Fruit fly (Drosophila melanogaster): Measurements from ENCODE around the gene hh.
A peak's percentile ranks its signal among the peaks of the same experiment; 100 is the strongest.

Gene hh

DNA sequence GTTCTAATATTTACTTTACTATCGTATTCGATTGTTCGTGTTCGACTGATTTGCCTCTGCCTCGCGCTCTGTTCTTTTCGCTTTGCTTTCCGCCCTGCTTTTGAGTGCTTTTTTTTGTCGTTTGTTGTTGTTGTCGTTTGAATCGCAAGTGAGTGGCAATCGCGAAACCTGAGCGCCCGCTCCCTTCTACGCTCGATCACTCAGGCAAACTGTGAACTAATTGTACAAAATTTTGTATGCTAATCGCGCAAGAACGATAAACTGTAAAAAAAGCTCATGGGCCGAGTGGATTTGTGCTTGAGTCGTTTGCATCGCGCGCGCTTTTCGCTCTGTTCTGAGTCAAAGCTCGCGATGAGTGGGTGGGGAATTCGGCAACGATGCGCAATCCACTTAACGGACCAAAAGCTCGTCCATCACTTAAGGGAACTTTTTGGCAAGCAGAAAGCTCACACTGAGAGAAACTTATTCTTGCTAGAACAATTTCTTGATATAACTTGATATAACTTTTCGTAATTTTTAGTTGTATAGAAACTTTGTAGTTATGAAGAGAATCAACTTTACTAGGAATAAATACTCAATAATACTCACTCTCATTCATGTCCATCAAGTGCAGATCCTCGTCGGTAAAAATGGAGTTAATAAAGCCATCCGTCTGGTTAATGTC is 49.5 kb upstream of the hh start (continued):
- TF ChIP-seq zfh1 (GFP tag; IDR thresholded peaks at IDR 0.05) (no peak), ems (GFP tag; optimal IDR thresholded peaks at IDR 0.05) (no peak), CG9609 (GFP tag; optimal IDR thresholded peaks at IDR 0.05) (no peak), Nf-YC (tag; optimal IDR thresholded peaks at IDR 0.05) (peak; percentile 11), pzg (GFP tag; optimal IDR thresholded peaks at IDR 0.05) (no peak), her (GFP tag; optimal IDR thresholded peaks at IDR 0.05) (peak; percentile 67), tio (GFP tag; optimal IDR thresholded peaks at IDR 0.05) (no peak), CG9876 (GFP tag; optimal IDR thresholded peaks at IDR 0.05) (no peak), CG10321 (GFP tag; IDR thresholded peaks at IDR 0.05) (no peak), Hr78 (GFP tag; optimal IDR thresholded peaks at IDR 0.05) (no peak), CoRest (tag; optimal IDR thresholded peaks at IDR 0.05) (peak; percentile 3), D19A (tag; optimal IDR thresholded peaks at IDR 0.05) (no peak), lbe (GFP tag; optimal IDR thresholded peaks at IDR 0.05) (peak; percentile 1), gcm2 (GFP tag; optimal IDR thresholded peaks at IDR 0.05) (no peak), CG3726 (GFP tag; IDR thresholded peaks at IDR 0.05) (no peak), CG4328 (GFP tag; optimal IDR thresholded peaks at IDR 0.05) (no peak), en (GFP tag; optimal IDR thresholded peaks at IDR 0.05) (no peak), Hey (tag; optimal IDR thresholded peaks at IDR 0.05) (peak; percentile 80), ssp (GFP tag; IDR thresholded peaks at IDR 0.05) (no peak), pfk (GFP tag; optimal IDR thresholded peaks at IDR 0.05) (no peak), dmrt99B (tag; optimal IDR thresholded peaks at IDR 0.05) (peak; percentile 15), gem (tag; optimal IDR thresholded peaks at IDR 0.05) (peak; percentile 57), CG8924 (tag; optimal IDR thresholded peaks at IDR 0.05) (no peak), CG10366 (GFP tag; IDR thresholded peaks at IDR 0.05) (0 out of 2 replicates have a peak, but pooled peaks have one; percentile 17), Chrac-16 (GFP tag; optimal IDR thresholded peaks at IDR 0.05) (peak; percentile 9), Trl (optimal IDR thresholded peaks at IDR 0.05) (no peak), Trl (GFP tag; optimal IDR thresholded peaks at IDR 0.05) (no peak), Sry-δ (GFP tag; optimal IDR thresholded peaks at IDR 0.05) (no peak), CG7271 (tag; optimal IDR thresholded peaks at IDR 0.05) (no peak), zfh2 (GFP tag; optimal IDR thresholded peaks at IDR 0.05) (peak; percentile 28), CG11398 (GFP tag; optimal IDR thresholded peaks at IDR 0.05) (no peak), fd64A (GFP tag; optimal IDR thresholded peaks at IDR 0.05) (no peak), Lim3 (GFP tag; IDR thresholded peaks at IDR 0.05) (no peak), CG13424 (tag; optimal IDR thresholded peaks at IDR 0.05) (peak; percentile 21), pros (GFP tag; optimal IDR thresholded peaks at IDR 0.05) (no peak), amos (GFP tag; IDR thresholded peaks at IDR 0.05; ENCODE audit: partially characterized antibody) (peak; percentile 62; the same call in 1 of the 2 replicates), disco-r (GFP tag; optimal IDR thresholded peaks at IDR 0.05) (no peak), schlank (tag; optimal IDR thresholded peaks at IDR 0.05) (no peak), zen (tag; optimal IDR thresholded peaks at IDR 0.05) (no peak), CG11723 (GFP tag; optimal IDR thresholded peaks at IDR 0.05) (no peak), bsh (GFP tag; optimal IDR thresholded peaks at IDR 0.05) (peak in 1 of 2 experiments; percentile 23), slou (GFP tag; optimal IDR thresholded peaks at IDR 0.05) (no peak), CG8944 (GFP tag; optimal IDR thresholded peaks at IDR 0.05) (no peak), Usf (GFP tag; optimal IDR thresholded peaks at IDR 0.05) (no peak), Hand (GFP tag; optimal IDR thresholded peaks at IDR 0.05) (no peak), CG3995 (GFP tag; optimal IDR thresholded peaks at IDR 0.05) (no peak), Spps (tag; optimal IDR thresholded peaks at IDR 0.05) (no peak), knrl (GFP tag; IDR thresholded peaks at IDR 0.05; ENCODE audit: partially characterized antibody) (no peak), CG8281 (tag; optimal IDR thresholded peaks at IDR 0.05) (no peak), CG13775 (GFP tag; optimal IDR thresholded peaks at IDR 0.05) (no peak)

All from whole organism, embryonic.